Worm (Caenorhabditis elegans) whole organism, young adult: Measurements from ENCODE around the gene ugt-67.

Experiments
- B0019.2 ChIP-seq: fragments of 200-800 bp; sonication (Bioruptor generic); conservative IDR thresholded peaks from 2 replicates; pipeline ENCODE4 v1.3.6; 2022; ENCODE audit warnings: missing genetic modification reagents, missing genetic modification characterization, missing compliant biosample characterization
- B0336.3 ChIP-seq: fragments of 200-800 bp; sonication (Bioruptor generic); IDR thresholded peaks from 2 replicates; pipeline ENCODE4 v1.3.6; 2022; ENCODE audit warnings: missing genetic modification characterization, missing compliant biosample characterization
- F33H1.4 ChIP-seq: fragments of 200-800 bp; sonication (Bioruptor generic); IDR thresholded peaks from 2 replicates; pipeline ENCODE4 v1.3.6; 2022; ENCODE audit warnings: missing genetic modification reagents, missing genetic modification characterization, missing compliant biosample characterization
- F57C9.4 ChIP-seq: sonication (generic microtip); optimal IDR thresholded peaks from 2 replicates; lab custom pipeline; 2017; ENCODE audit warnings: mild to moderate bottlenecking, missing genetic modification characterization, missing compliant biosample characterization
- Y67H2A.10 ChIP-seq: fragments of 200-800 bp; sonication (Bioruptor generic); conservative IDR thresholded peaks from 2 replicates; pipeline ENCODE4 v1.3.6; 2022; ENCODE audit warnings: missing genetic modification reagents, missing genetic modification characterization, missing compliant biosample characterization
- Y79H2A.3 ChIP-seq: fragments of 200-800 bp; sonication (Bioruptor generic); conservative IDR thresholded peaks from 2 replicates; pipeline ENCODE4 v1.3.6; 2022; ENCODE audit warnings: missing genetic modification reagents, missing genetic modification characterization, missing compliant biosample characterization
- ZK185.1 ChIP-seq: sonication (generic microtip); optimal IDR thresholded peaks from 2 replicates; lab custom pipeline; 2016; ENCODE audit warnings: mild to moderate bottlenecking, missing genetic modification characterization, missing compliant biosample characterization; ENCODE audit not compliant: poor library complexity, severe bottlenecking
- aptf-3 ChIP-seq: fragments of 200-800 bp; sonication (Bioruptor generic); IDR thresholded peaks from 2 replicates; pipeline ENCODE4 v1.3.6; 2022; ENCODE audit warnings: missing genetic modification characterization, missing compliant biosample characterization
- cebp-1 ChIP-seq, 2 experiments: fragments of 200-800 bp in 1 of 2; sonication (Bioruptor generic) in 1 of 2; sonication (generic microtip) in 1 of 2; IDR thresholded peaks in 1 of 2; optimal IDR thresholded peaks in 1 of 2; 2 replicates each; pipeline versions ENCODE4 v1.3.6 to Lab custom; 2017 to 2022; ENCODE audit warnings: missing compliant biosample characterization in 2 of 2, missing genetic modification characterization in 2 of 2, mild to moderate bottlenecking in 1 of 2, missing genetic modification reagents in 1 of 2, moderate library complexity in 1 of 2
- ceh-100 ChIP-seq: fragments of 200-800 bp; sonication (Bioruptor generic); IDR thresholded peaks from 2 replicates; pipeline ENCODE4 v1.3.6; 2022; ENCODE audit warnings: missing genetic modification reagents, missing genetic modification characterization, missing compliant biosample characterization
- ceh-79 ChIP-seq: sonication (generic microtip); optimal IDR thresholded peaks from 2 replicates; lab custom pipeline; 2017; ENCODE audit warnings: mild to moderate bottlenecking, missing genetic modification characterization, missing compliant biosample characterization
- chd-7 ChIP-seq: sonication (generic microtip); optimal IDR thresholded peaks from 2 replicates; lab custom pipeline; 2016; ENCODE audit warnings: mild to moderate bottlenecking, missing genetic modification characterization, moderate library complexity, missing compliant biosample characterization
- die-1 ChIP-seq: sonication (generic microtip); optimal IDR thresholded peaks from 2 replicates; lab custom pipeline; 2016; ENCODE audit warnings: missing genotype, mild to moderate bottlenecking, missing genetic modification characterization, missing compliant biosample characterization
- dpl-1 ChIP-seq: fragments of 150-350 bp; optimal IDR thresholded peaks from 2 replicates; lab custom pipeline; 2014; ENCODE audit warnings: missing biosample characterization, missing genetic modification reagents, missing genetic modification characterization
- egl-18 ChIP-seq: fragments of 200-800 bp; sonication (Bioruptor generic); IDR thresholded peaks from 2 replicates; pipeline ENCODE4 v1.3.6; 2022; ENCODE audit warnings: missing genetic modification reagents, missing genetic modification characterization, missing compliant biosample characterization
- egl-44 ChIP-seq: fragments of 200-800 bp; sonication (Bioruptor generic); IDR thresholded peaks from 2 replicates; pipeline ENCODE4 v1.3.6; 2022; ENCODE audit warnings: missing genetic modification reagents, missing genetic modification characterization, missing compliant biosample characterization
- gei-17 ChIP-seq: fragments of 200-800 bp; sonication (Bioruptor generic); optimal IDR thresholded peaks from 2 replicates; lab custom pipeline; 2018; ENCODE audit warnings: mild to moderate bottlenecking, missing genetic modification characterization, missing compliant biosample characterization
- let-526 ChIP-seq: fragments of 200-800 bp; sonication (Bioruptor generic); IDR thresholded peaks from 2 replicates; pipeline ENCODE4 v1.3.6; 2022; ENCODE audit warnings: missing genetic modification reagents, missing genetic modification characterization, missing compliant biosample characterization
- lin-40 ChIP-seq: sonication (generic microtip); optimal IDR thresholded peaks from 2 replicates; lab custom pipeline; 2016; ENCODE audit warnings: missing genetic modification characterization, mild to moderate bottlenecking, missing compliant biosample characterization, missing genotype, missing genetic modification reagents
- lin-54 ChIP-seq: fragments of 200-800 bp; sonication (Bioruptor generic); optimal IDR thresholded peaks from 2 replicates; lab custom pipeline; 2018; ENCODE audit warnings: mild to moderate bottlenecking, missing genetic modification characterization, missing compliant biosample characterization
- lsl-1 ChIP-seq: fragments of 200-800 bp; sonication (Bioruptor generic); optimal IDR thresholded peaks from 2 replicates; lab custom pipeline; 2018; ENCODE audit warnings: mild to moderate bottlenecking, missing genetic modification characterization, moderate library complexity, missing compliant biosample characterization
- mxl-1 ChIP-seq: sonication (generic microtip); optimal IDR thresholded peaks from 2 replicates; lab custom pipeline; 2016; ENCODE audit warnings: missing genetic modification characterization, missing compliant biosample characterization
- nfya-2 ChIP-seq: fragments of 200-800 bp; sonication (Bioruptor generic); IDR thresholded peaks from 2 replicates; pipeline ENCODE4 v1.3.6; 2022; ENCODE audit warnings: missing genetic modification reagents, missing genetic modification characterization, missing compliant biosample characterization
- nhr-120 ChIP-seq: fragments of 200-800 bp; sonication (Bioruptor generic); IDR thresholded peaks from 2 replicates; pipeline ENCODE4 v1.3.6; 2022; ENCODE audit warnings: missing genetic modification characterization, missing compliant biosample characterization
- nhr-179 ChIP-seq: sonication (generic microtip); optimal IDR thresholded peaks from 2 replicates; lab custom pipeline; 2016; ENCODE audit warnings: mild to moderate bottlenecking, missing genetic modification characterization, missing compliant biosample characterization
- nhr-27 ChIP-seq: fragments of 200-800 bp; sonication (Bioruptor generic); optimal IDR thresholded peaks from 2 replicates; lab custom pipeline; 2018; ENCODE audit warnings: mild to moderate bottlenecking, missing genetic modification characterization, moderate library complexity, missing compliant biosample characterization
- nhr-80 ChIP-seq: sonication (generic microtip); optimal IDR thresholded peaks from 2 replicates; lab custom pipeline; 2016; ENCODE audit warnings: missing genetic modification characterization, missing compliant biosample characterization
- pha-4 ChIP-seq: fragments of 150-350 bp; sonication (generic microtip); optimal IDR thresholded peaks from 2 replicates; lab custom pipeline; 2014; ENCODE audit warnings: missing biosample characterization, missing genetic modification reagents, missing genetic modification characterization
- snpc-4 ChIP-seq, 5 experiments: fragments of 150-350 bp in 1 of 5; sonication (generic microtip) in 4 of 5; optimal IDR thresholded peaks; 2 replicates each; lab custom pipeline; 2014 to 2018; ENCODE audit warnings: missing genetic modification characterization in 5 of 5, missing biosample characterization in 3 of 5, antibody characterized with exemption in 2 of 5, mild to moderate bottlenecking in 2 of 5, missing compliant biosample characterization in 2 of 5, missing genotype in 2 of 5, moderate library complexity in 2 of 5, missing genetic modification reagents in 1 of 5
- tbp1 ChIP-seq: fragments of 200-800 bp; sonication (Bioruptor generic); optimal IDR thresholded peaks from 2 replicates; lab custom pipeline; 2018; ENCODE audit warnings: mild to moderate bottlenecking, missing genetic modification characterization, missing compliant biosample characterization
- ztf-25 ChIP-seq: fragments of 200-800 bp; sonication (Bioruptor generic); IDR thresholded peaks from 2 replicates; pipeline ENCODE4 v1.3.6; 2022; ENCODE audit warnings: missing genetic modification reagents, missing genetic modification characterization, missing compliant biosample characterization

ugt-67 gene

ce11 chrV:4862737-4863136, 38.4 kb upstream of the ugt-67 start, which contains the start of gene C37H5.13:
Gene C37H5.13 (minus strand): TSS chrV:4862965.
- TF ChIP-seq chd-7 (tag; lab: Kevin White, UChicago): no peak
- TF ChIP-seq ceh-79 (tag; lab: Kevin White, UChicago): no peak
- no peak for TF ChIP-seq ztf-25 (GFP tag; lab: Robert Waterston, UW)
- TF ChIP-seq B0019.2 (GFP tag; lab: Robert Waterston, UW): no peak
- TF ChIP-seq pha-4 (tag; lab: Kevin White, UChicago): peak; percentile 11
- no peak for TF ChIP-seq aptf-3 (GFP tag; lab: Robert Waterston, UW)
- peak; percentile 22 for TF ChIP-seq nhr-80 (tag; lab: Kevin White, UChicago)
- no peak for TF ChIP-seq gei-17 (GFP tag; lab: Kevin White, UChicago)
- TF ChIP-seq lin-40: no peak

DNA sequence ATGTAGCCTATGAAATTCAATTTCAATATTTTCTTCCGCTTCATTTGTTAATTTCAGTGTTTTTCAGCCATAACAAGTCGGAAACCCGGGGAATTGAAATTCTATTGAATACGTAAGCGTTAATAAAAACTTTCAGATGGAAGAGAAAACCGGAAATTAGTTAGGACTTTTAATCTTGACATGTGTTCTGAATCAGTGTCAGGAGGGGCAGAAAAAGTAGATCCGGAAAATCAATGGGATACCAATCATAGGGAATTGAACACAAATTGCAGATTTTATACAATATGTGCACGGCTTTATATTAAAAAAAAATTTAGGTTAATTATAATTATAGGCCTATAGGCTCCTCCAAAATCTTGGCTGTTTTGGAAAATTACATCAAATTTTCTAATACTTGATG, 36.8 kb upstream of the ugt-67 start:
- TF ChIP-seq F33H1.4 (no peak), F57C9.4 (tag; lab: Kevin White, UChicago) (no peak), Y79H2A.3 (no peak), tbp1 (GFP tag; lab: Kevin White, UChicago) (no peak), nfya-2 (no peak), ceh-100 (GFP tag; lab: Robert Waterston, UW) (no peak), nhr-179 (no peak), aptf-3 (GFP tag; lab: Robert Waterston, UW) (no peak), snpc-4 (GFP tag; optimal IDR thresholded peaks at IDR 0.05; lab: Kevin White, UChicago) (no peak), snpc-4 (tag; optimal IDR thresholded peaks at IDR 0.05; lab: Kevin White, UChicago) (no peak), pha-4 (tag; lab: Kevin White, UChicago) (no peak)

DNA sequence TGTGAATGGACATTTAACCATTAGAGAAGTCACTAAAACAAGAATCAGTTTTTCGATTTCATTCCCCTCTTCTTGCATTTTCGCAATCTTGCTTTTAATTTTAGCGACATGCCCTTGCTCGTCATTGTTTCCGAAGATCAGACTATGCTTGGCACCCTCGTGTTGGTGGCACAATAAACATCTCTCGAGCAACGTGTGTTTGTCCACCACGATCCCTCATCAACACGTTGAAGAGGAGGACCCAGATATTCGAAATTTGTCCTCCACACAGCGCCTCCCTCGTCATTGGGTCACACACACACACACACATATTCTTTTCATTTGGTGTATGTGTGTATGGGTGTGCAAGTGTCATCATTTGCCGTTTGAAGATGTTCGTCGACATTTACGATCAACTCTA, 35.8 kb upstream of the ugt-67 start, which contains the start of gene srd-32:
Gene srd-32, plus strand, starts transcription at position 301 of the 400 bp plus-strand sequence.
- no peak for TF ChIP-seq egl-44 (GFP tag; lab: Robert Waterston, UW)
- no peak for TF ChIP-seq ZK185.1 (tag; lab: Kevin White, UChicago)

ce11 chrV:4867535-4867934, 33.6 kb upstream of the ugt-67 start:
- TF ChIP-seq mxl-1 (tag; lab: Kevin White, UChicago) (no peak), B0336.3 (GFP tag; lab: Robert Waterston, UW) (no peak), lsl-1 (GFP tag; lab: Kevin White, UChicago) (no peak), egl-18 (no peak), lin-54 (GFP tag; lab: Kevin White, UChicago) (no peak), nhr-120 (GFP tag; lab: Robert Waterston, UW) (no peak), let-526 (GFP tag; lab: Robert Waterston, UW) (no peak), cebp-1 (GFP tag; IDR thresholded peaks at IDR 0.05; lab: Robert Waterston, UW) (no peak), cebp-1 (tag; optimal IDR thresholded peaks at IDR 0.05; lab: Kevin White, UChicago) (no peak), aptf-3 (GFP tag; lab: Robert Waterston, UW) (no peak), chd-7 (tag; lab: Kevin White, UChicago) (no peak), die-1 (tag; lab: Kevin White, UChicago) (no peak), Y67H2A.10 (no peak), egl-44 (GFP tag; lab: Robert Waterston, UW) (no peak), dpl-1 (GFP tag; lab: Kevin White, UChicago) (no peak)

DNA sequence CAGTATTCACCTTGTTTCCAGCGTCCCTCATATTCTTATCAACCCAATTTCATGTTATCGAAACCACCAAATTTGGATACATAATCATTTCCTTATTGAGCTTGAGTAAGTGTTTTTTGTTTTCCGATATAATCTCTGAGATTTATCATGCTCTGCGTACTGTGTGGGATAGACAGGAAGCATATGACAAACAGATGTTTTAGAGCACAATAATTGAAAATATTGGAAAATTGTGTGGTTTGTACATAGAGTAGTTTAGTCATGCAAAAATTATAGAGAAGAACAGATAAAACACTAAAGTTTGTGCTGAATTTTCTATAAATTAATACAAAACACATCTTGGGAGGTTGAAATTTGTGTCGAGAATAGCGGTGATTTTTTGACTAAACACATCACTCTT, 32.5 kb upstream of the ugt-67 start:
- TF ChIP-seq F33H1.4 (no peak), lin-40 (no peak), nhr-27 (tag; lab: Kevin White, UChicago) (no peak)
- TF ChIP-seq, all 124 proteins: peak for 0
